Fruit fly (Drosophila melanogaster): Measurements from ENCODE around the gene IP3K1.

Gene IP3K1

DNA sequence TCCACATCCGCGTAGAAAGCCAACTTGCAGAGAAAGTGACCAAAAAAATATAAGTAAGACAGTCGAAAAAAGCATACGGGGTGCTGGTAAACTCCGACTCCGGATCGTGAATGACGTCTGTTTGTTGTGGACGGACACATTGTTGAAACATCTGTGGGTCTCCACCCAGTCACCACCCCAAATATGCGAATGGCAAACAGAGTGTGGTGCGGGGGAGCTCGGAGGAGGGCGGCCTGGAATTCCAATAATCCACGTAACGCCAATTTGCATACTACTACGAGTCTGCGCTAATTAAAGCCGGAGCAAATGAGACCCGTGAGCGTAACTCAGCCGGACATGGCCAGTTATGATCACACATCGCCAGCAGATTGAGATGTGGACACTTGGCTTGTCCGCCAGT, 946 bp downstream of the IP3K1 start:
- TF ChIP-seq fkh (GFP tag; optimal IDR thresholded peaks at IDR 0.05) (peak; percentile 28), Eip78C (GFP tag) (peak; percentile 51), vri (GFP tag; optimal IDR thresholded peaks at IDR 0.05) (peak; percentile 35), CG9139 (GFP tag; optimal IDR thresholded peaks at IDR 0.05) (no peak), Blimp-1 (GFP tag; optimal IDR thresholded peaks at IDR 0.05) (peak; percentile 21)

DNA sequence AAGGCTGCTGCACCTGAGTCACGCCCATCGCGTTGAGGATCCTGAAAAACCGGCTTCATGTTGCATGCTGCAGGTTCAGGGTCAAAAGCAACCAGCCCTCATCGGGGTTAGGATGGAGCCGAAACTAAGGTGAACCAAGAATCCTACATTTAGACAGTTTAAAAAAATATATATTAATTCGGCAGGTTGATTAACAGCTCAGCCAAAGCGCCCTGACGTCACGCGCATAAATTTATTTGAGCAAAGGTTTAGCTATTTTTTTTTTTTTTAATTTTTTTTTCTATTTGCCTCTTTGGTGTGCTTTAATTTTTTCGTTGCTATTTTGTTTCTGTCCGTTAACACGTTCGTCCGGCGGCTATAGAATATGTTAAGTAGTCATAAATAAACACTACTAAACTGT, 2.3 kb downstream of the IP3K1 start:
- TF ChIP-seq ss (GFP tag; optimal IDR thresholded peaks at IDR 0.05) = peak; percentile 17 to 24
- TF ChIP-seq CG6163 (GFP tag; IDR thresholded peaks at IDR 0.05) = no peak
- TF ChIP-seq Eip78C (GFP tag) = peak; percentile 52
- TF ChIP-seq CG3032 (tag; optimal IDR thresholded peaks at IDR 0.05) = peak; percentile 3
- TF ChIP-seq acj6 (GFP tag; optimal IDR thresholded peaks at IDR 0.05) = no peak
- TF ChIP-seq Eip75B (GFP tag; optimal IDR thresholded peaks at IDR 0.05) = no peak
- TF ChIP-seq Smox (GFP tag; optimal IDR thresholded peaks at IDR 0.05) = no peak
- TF ChIP-seq Ets21C (GFP tag; optimal IDR thresholded peaks at IDR 0.05) = no peak
- no peak for TF ChIP-seq CG32006 (GFP tag; optimal IDR thresholded peaks at IDR 0.05)
- no peak for TF ChIP-seq Sox102F (GFP tag; optimal IDR thresholded peaks at IDR 0.05)
- TF ChIP-seq CG9139 (GFP tag; optimal IDR thresholded peaks at IDR 0.05) = no peak

DNA sequence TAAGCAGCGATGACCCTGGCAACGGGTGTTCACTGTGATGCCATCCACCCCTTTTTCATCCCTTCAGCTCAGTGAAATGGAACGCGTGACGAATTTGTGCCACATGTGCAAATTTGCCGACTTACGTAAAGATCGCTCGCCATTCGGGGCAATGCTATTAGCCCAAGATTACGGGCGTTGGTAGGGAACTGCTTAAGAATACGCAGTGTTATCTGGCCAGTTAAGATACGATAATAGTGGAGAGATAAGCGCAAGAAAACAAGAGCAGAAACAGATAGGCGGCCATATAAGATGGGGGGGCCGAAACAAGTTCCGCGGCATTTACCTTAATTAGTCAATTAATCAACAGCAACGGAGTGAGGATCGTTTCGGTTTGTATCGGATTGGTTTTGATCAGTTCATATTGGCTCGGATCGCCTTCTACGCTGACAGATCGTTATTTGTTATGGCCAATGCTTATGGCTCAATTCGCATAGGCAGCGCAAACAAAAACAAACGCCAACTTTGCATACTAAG, 3.8 kb downstream of the IP3K1 start:
- TF ChIP-seq CG3919 (GFP tag; optimal IDR thresholded peaks at IDR 0.05) (no peak), Ets21C (GFP tag; optimal IDR thresholded peaks at IDR 0.05) (no peak), CG15336 (GFP tag; IDR thresholded peaks at IDR 0.05) (no peak), Lpt (GFP tag; optimal IDR thresholded peaks at IDR 0.05) (no peak), CG9139 (GFP tag; optimal IDR thresholded peaks at IDR 0.05) (peak; percentile 25), achi (GFP tag; optimal IDR thresholded peaks at IDR 0.05) (no peak), fkh (GFP tag; optimal IDR thresholded peaks at IDR 0.05) (peak; percentile 62), CG11762 (GFP tag; optimal IDR thresholded peaks at IDR 0.05; ENCODE audit: insufficient read depth) (no peak), CG6808 (GFP tag; optimal IDR thresholded peaks at IDR 0.05) (peak; percentile 33), CG31627 (GFP tag; optimal IDR thresholded peaks at IDR 0.05) (no peak), svp (GFP tag) (no peak), Gug (GFP tag; IDR thresholded peaks at IDR 0.05) (no peak), CG6792 (GFP tag; optimal IDR thresholded peaks at IDR 0.05) (peak; percentile 43), Ets96B (tag; optimal IDR thresholded peaks at IDR 0.05) (no peak), CG10669 (GFP tag; optimal IDR thresholded peaks at IDR 0.05) (no peak), net (GFP tag; optimal IDR thresholded peaks at IDR 0.05) (no peak), Eip93F (GFP tag; optimal IDR thresholded peaks at IDR 0.05) (no peak), pdm3 (GFP tag; optimal IDR thresholded peaks at IDR 0.05) (no peak), Hr39 (GFP tag; optimal IDR thresholded peaks at IDR 0.05) (no peak), Sox15 (GFP tag; optimal IDR thresholded peaks at IDR 0.05) (no peak), Smox (GFP tag; optimal IDR thresholded peaks at IDR 0.05) (no peak), CG6163 (GFP tag; IDR thresholded peaks at IDR 0.05) (peak; percentile 15; the same call in 1 of the 3 replicates), salr (GFP tag; optimal IDR thresholded peaks at IDR 0.05) (no peak), esn (GFP tag; optimal IDR thresholded peaks at IDR 0.05) (peak; percentile 14), fd85E (GFP tag; optimal IDR thresholded peaks at IDR 0.05) (no peak), CG10631 (GFP tag; optimal IDR thresholded peaks at IDR 0.05) (no peak), CG8319 (GFP tag; optimal IDR thresholded peaks at IDR 0.05) (no peak), cyc (GFP tag; optimal IDR thresholded peaks at IDR 0.05) (no peak), CG8119 (GFP tag; IDR thresholded peaks at IDR 0.05) (no peak), Hr38 (GFP tag; optimal IDR thresholded peaks at IDR 0.05) (no peak), CG7368 (GFP tag; optimal IDR thresholded peaks at IDR 0.05) (no peak), fd59A (GFP tag; optimal IDR thresholded peaks at IDR 0.05) (peak; percentile 15), Hr4 (GFP tag; optimal IDR thresholded peaks at IDR 0.05) (no peak), CG6276 (GFP tag; optimal IDR thresholded peaks at IDR 0.05) (no peak), CG11294 (GFP tag; IDR thresholded peaks at IDR 0.05) (no peak), topi (GFP tag; optimal IDR thresholded peaks at IDR 0.05) (no peak), dsx (GFP tag; optimal IDR thresholded peaks at IDR 0.05; ENCODE audit: poor library complexity, severe bottlenecking) (no peak), CG3032 (tag; optimal IDR thresholded peaks at IDR 0.05) (no peak), ss (GFP tag; optimal IDR thresholded peaks at IDR 0.05) (peak in 1 of 2 experiments; percentile 31), Met (GFP tag; optimal IDR thresholded peaks at IDR 0.05) (no peak), CG34406 (GFP tag; optimal IDR thresholded peaks at IDR 0.05) (no peak)

Measured in whole organism, prepupa.